Worm (Caenorhabditis elegans) whole organism, L3 larva: Measurements from ENCODE around the gene F55G7.4.

Source experiments
- ama-1 ChIP-seq: fragments of 150-350 bp; optimal IDR thresholded peaks from 2 replicates; lab custom pipeline; 2018
- ceh-28 ChIP-seq: fragments of 150-350 bp; optimal IDR thresholded peaks from 2 replicates; lab custom pipeline; 2014; ENCODE audit warnings: missing biosample characterization, missing genetic modification reagents, missing genetic modification characterization
- ceh-82 ChIP-seq: fragments of 150-350 bp; optimal IDR thresholded peaks from 2 replicates; lab custom pipeline; 2014; ENCODE audit warnings: missing biosample characterization, missing genetic modification characterization
- ceh-9 ChIP-seq: sonication (generic microtip); optimal IDR thresholded peaks from 2 replicates; lab custom pipeline; 2018; ENCODE audit warnings: missing biosample characterization, missing genetic modification characterization
- elt-1 ChIP-seq: fragments of 150-350 bp; optimal IDR thresholded peaks from 2 replicates; lab custom pipeline; 2014; ENCODE audit warnings: missing biosample characterization, missing genetic modification characterization
- elt-2 ChIP-seq: sonication (generic microtip); optimal IDR thresholded peaks from 2 replicates; lab custom pipeline; 2016; ENCODE audit warnings: missing genetic modification reagents, mild to moderate bottlenecking, missing genetic modification characterization, missing compliant biosample characterization
- elt-3 ChIP-seq, 3 experiments: fragments of 150-350 bp in 1 of 3; sonication (generic microtip) in 2 of 3; optimal IDR thresholded peaks; 2 replicates in 2 of 3; 4 replicates in 1 of 3; lab custom pipeline; 2014 to 2017; ENCODE audit warnings: missing biosample characterization in 3 of 3, missing genetic modification characterization in 3 of 3
- eor-1 ChIP-seq, 2 experiments: fragments of 150-350 bp; optimal IDR thresholded peaks; 2 replicates each; lab custom pipeline; 2014 to 2018; ENCODE audit warnings: missing biosample characterization in 2 of 2, missing genetic modification characterization in 2 of 2
- fkh-10 ChIP-seq: sonication (generic microtip); optimal IDR thresholded peaks from 2 replicates; lab custom pipeline; 2017; ENCODE audit warnings: missing biosample characterization, missing genetic modification reagents, missing genetic modification characterization
- hmg-11 ChIP-seq: sonication (generic microtip); optimal IDR thresholded peaks from 2 replicates; lab custom pipeline; 2016; ENCODE audit warnings: missing genetic modification characterization, missing compliant biosample characterization
- jun-1 ChIP-seq: fragments of 150-350 bp; optimal IDR thresholded peaks from 2 replicates; lab custom pipeline; 2014; ENCODE audit warnings: missing biosample characterization, missing genetic modification reagents, missing genetic modification characterization
- lin-15B ChIP-seq: fragments of 150-350 bp; optimal IDR thresholded peaks from 2 replicates; lab custom pipeline; 2014; ENCODE audit warnings: missing biosample characterization, missing genetic modification characterization
- lsy-12 ChIP-seq: sonication (generic microtip); optimal IDR thresholded peaks from 2 replicates; lab custom pipeline; 2016; ENCODE audit warnings: mild to moderate bottlenecking, missing genetic modification characterization, missing compliant biosample characterization
- mml-1 ChIP-seq: fragments of 150-350 bp; sonication (generic microtip); optimal IDR thresholded peaks from 3 replicates; lab custom pipeline; 2014; ENCODE audit warnings: missing biosample characterization, missing genetic modification characterization
- nfya-1 ChIP-seq: sonication (generic microtip); optimal IDR thresholded peaks from 2 replicates; lab custom pipeline; 2017; ENCODE audit warnings: missing genetic modification characterization, mild to moderate bottlenecking, missing compliant biosample characterization, antibody characterized with exemption, moderate library complexity; ENCODE audit not compliant: insufficient read depth
- nhr-12 ChIP-seq: fragments of 150-350 bp; optimal IDR thresholded peaks from 2 replicates; lab custom pipeline; 2014; ENCODE audit warnings: missing biosample characterization, missing genetic modification characterization
- nhr-23 ChIP-seq: fragments of 150-350 bp; optimal IDR thresholded peaks from 2 replicates; lab custom pipeline; 2014; ENCODE audit warnings: missing biosample characterization, missing genetic modification reagents, missing genetic modification characterization
- nhr-25 ChIP-seq: sonication (generic microtip); optimal IDR thresholded peaks from 2 replicates; lab custom pipeline; 2017; ENCODE audit warnings: missing biosample characterization, missing genetic modification characterization
- nhr-28 ChIP-seq: fragments of 150-350 bp; optimal IDR thresholded peaks from 2 replicates; lab custom pipeline; 2014; ENCODE audit warnings: missing biosample characterization, missing genetic modification characterization
- nhr-43 ChIP-seq: sonication (generic microtip); optimal IDR thresholded peaks from 2 replicates; lab custom pipeline; 2016; ENCODE audit warnings: mild to moderate bottlenecking, missing genetic modification characterization, missing compliant biosample characterization; ENCODE audit not compliant: poor library complexity, severe bottlenecking
- nhr-67 ChIP-seq: fragments of 150-350 bp; optimal IDR thresholded peaks from 2 replicates; lab custom pipeline; 2014; ENCODE audit warnings: missing biosample characterization, missing genetic modification characterization
- nhr-76 ChIP-seq: fragments of 150-350 bp; sonication (generic microtip); optimal IDR thresholded peaks from 5 replicates; lab custom pipeline; 2014; ENCODE audit warnings: missing biosample characterization, missing genetic modification characterization
- pha-4 ChIP-seq: fragments of 150-350 bp; optimal IDR thresholded peaks from 2 replicates; lab custom pipeline; 2014; ENCODE audit warnings: missing biosample characterization, missing genetic modification reagents, missing genetic modification characterization
- pqm-1 ChIP-seq: fragments of 150-350 bp; optimal IDR thresholded peaks from 2 replicates; lab custom pipeline; 2017; ENCODE audit warnings: missing biosample characterization, missing genetic modification characterization, inconsistent platforms
- skn-1 ChIP-seq: fragments of 150-350 bp; optimal IDR thresholded peaks from 2 replicates; lab custom pipeline; 2014; ENCODE audit warnings: missing biosample characterization, missing genetic modification characterization
- snpc-4 ChIP-seq: fragments of 150-350 bp; optimal IDR thresholded peaks from 2 replicates; lab custom pipeline; 2014; ENCODE audit warnings: missing biosample characterization, missing genetic modification characterization
- tbx-2 ChIP-seq: sonication (generic microtip); optimal IDR thresholded peaks from 2 replicates; lab custom pipeline; 2016; ENCODE audit warnings: mild to moderate bottlenecking, missing genetic modification characterization, missing compliant biosample characterization
- unc-39 ChIP-seq: sonication (generic microtip); optimal IDR thresholded peaks from 4 replicates; lab custom pipeline; 2017; ENCODE audit warnings: missing biosample characterization, missing genetic modification characterization
- ztf-11 ChIP-seq: fragments of 150-350 bp; optimal IDR thresholded peaks from 2 replicates; lab custom pipeline; 2014; ENCODE audit warnings: missing biosample characterization, missing genetic modification characterization

The F55G7.4 gene

DNA sequence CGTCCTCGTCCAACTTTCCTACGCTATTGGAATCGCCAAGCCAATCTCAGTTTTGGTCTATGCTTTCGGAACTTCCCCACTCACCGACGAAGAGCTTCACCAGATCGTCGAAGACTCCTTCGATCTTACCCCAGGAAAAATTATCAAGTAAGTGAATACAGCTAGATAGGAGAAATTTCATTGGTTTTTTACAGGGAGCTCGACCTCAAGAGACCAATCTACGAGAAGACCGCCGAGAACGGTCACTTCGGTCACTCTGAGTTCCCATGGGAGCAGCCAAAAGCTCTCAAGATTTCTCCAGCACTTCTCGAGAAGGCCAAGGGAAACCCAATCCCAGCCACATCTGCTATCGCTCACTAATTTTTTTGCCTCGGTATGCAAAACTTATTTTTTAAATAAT lies 39.3 kb downstream of the F55G7.4 start:
- TF ChIP-seq nhr-76 (tag; lab: Kevin White, UChicago) (no peak), elt-3 (tag; optimal IDR thresholded peaks at IDR 0.05; lab: Kevin White, UChicago) (no peak), lsy-12 (no peak)

ce11 chrX:11968024-11968598 lies 40.4 kb downstream of the F55G7.4 start:
- peak; percentile 52 for TF ChIP-seq nhr-43
- TF ChIP-seq elt-2 (tag; lab: Kevin White, UChicago): peak; percentile 91
- TF ChIP-seq lin-15B: no peak
- no peak for TF ChIP-seq nhr-12 (tag; lab: Kevin White, UChicago)
- no peak for TF ChIP-seq ceh-28 (tag; lab: Kevin White, UChicago)
- TF ChIP-seq skn-1 (tag; lab: Kevin White, UChicago): no peak
- peak; percentile 17 for TF ChIP-seq pha-4 (tag; lab: Kevin White, UChicago)
- peak; percentile 37 for TF ChIP-seq ama-1
- TF ChIP-seq unc-39 (tag; lab: Kevin White, UChicago): no peak
- no peak for TF ChIP-seq nhr-28
- TF ChIP-seq nfya-1: no peak
- TF ChIP-seq elt-1 (tag; lab: Kevin White, UChicago): no peak
- TF ChIP-seq pqm-1 (tag; lab: Kevin White, UChicago): peak; percentile 52

- TF ChIP-seq nhr-23 (tag; lab: Kevin White, UChicago): no peak
- no peak for TF ChIP-seq nhr-67 (tag; lab: Kevin White, UChicago)
- TF ChIP-seq, all 47 proteins: peak for 0
These were observed 41.4 kb downstream of the F55G7.4 start for ce11 chrX:11969085-11969484.

- TF ChIP-seq jun-1: no peak
- TF ChIP-seq nhr-28: no peak
- TF ChIP-seq tbx-2 (tag; lab: Kevin White, UChicago): no peak
- TF ChIP-seq ceh-82: no peak
- no peak for TF ChIP-seq mml-1 (tag; lab: Kevin White, UChicago)
- no peak for TF ChIP-seq fkh-10 (GFP tag; lab: Kevin White, UChicago)
- TF ChIP-seq ceh-28 (tag; lab: Kevin White, UChicago): no peak
- no peak for TF ChIP-seq snpc-4
- peak; percentile 37 for TF ChIP-seq pqm-1 (tag; lab: Kevin White, UChicago)
- peak; percentile 34 for TF ChIP-seq elt-2 (tag; lab: Kevin White, UChicago)
These were observed 41.9 kb downstream of the F55G7.4 start for ce11 chrX:11969554-11969953.

- TF ChIP-seq elt-1 (tag; lab: Kevin White, UChicago) (no peak), ceh-9 (tag; lab: Kevin White, UChicago) (no peak), lin-15B (no peak), ama-1 (peak; percentile 54)
These were observed 43.6 kb downstream of the F55G7.4 start for ce11 chrX:11971323-11971722.

DNA sequence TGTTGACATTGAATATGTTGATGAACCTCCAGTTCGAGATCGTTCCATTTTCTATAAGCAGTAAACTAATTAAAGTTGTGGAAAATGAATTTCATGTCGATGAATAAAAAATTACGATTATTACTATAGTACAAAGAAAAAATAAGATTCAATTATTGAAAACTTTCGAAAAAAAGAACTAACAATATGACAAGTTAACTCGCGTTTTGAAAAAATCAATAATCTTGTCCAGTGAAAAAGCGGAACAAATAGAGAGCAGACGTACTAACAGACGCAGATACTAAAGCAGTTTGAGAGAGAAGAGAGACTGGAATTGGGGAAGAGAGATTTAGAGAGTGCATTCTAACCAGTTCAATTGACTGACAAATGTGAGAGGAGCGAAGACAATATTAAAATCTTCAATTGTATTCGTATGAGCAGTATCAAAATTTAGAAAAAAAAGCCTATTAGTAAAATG lies 47.0 kb downstream of the F55G7.4 start, which contains the start of gene set-6:
Gene set-6 (minus strand): TSS at position 51 of the 457 bp plus-strand sequence.
- TF ChIP-seq hmg-11 (tag; lab: Kevin White, UChicago) (peak; percentile 23), tbx-2 (tag; lab: Kevin White, UChicago) (no peak), nhr-25 (tag; lab: Kevin White, UChicago) (peak; percentile 24), eor-1 (tag; optimal IDR thresholded peaks at IDR 0.05; lab: Kevin White, UChicago) (no peak), ztf-11 (tag; lab: Kevin White, UChicago) (no peak), nhr-23 (tag; lab: Kevin White, UChicago) (peak; percentile 19), nfya-1 (peak; percentile 56), elt-2 (tag; lab: Kevin White, UChicago) (no peak), ceh-28 (tag; lab: Kevin White, UChicago) (peak; percentile 79), jun-1 (no peak)
- TF ChIP-seq, all 47 proteins: peak for 5
